Fruit fly (Drosophila melanogaster) whole organism, embryonic: ENCODE measurements around the gene CG46463.

ENCODE experiments used
- Atf6 ChIP-seq: fragments of 200-800 bp; sonication (Bioruptor generic); IDR thresholded peaks from 2 replicates; pipeline ENCODE4 v1.3.6; 2022; ENCODE audit warnings: missing biosample characterization, missing genetic modification characterization
- Bteb2 ChIP-seq: fragments of 200-800 bp; sonication (Bioruptor generic); optimal IDR thresholded peaks from 2 replicates; lab custom pipeline; 2016; ENCODE audit warnings: missing biosample characterization, missing genetic modification characterization
- CG1024 ChIP-seq: fragments of 200-800 bp; sonication (Bioruptor generic); IDR thresholded peaks from 2 replicates; pipeline ENCODE4 v1.3.6; 2022; ENCODE audit warnings: missing biosample characterization, missing genetic modification characterization
- CG10543 ChIP-seq: fragments of 200-800 bp; sonication (Bioruptor generic); optimal IDR thresholded peaks from 3 replicates; lab custom pipeline; 2017; ENCODE audit warnings: missing biosample characterization, mild to moderate bottlenecking, missing genetic modification characterization, moderate library complexity
- CG10565 ChIP-seq: fragments of 200-800 bp; sonication (Bioruptor generic); optimal IDR thresholded peaks from 3 replicates; lab custom pipeline; 2016; ENCODE audit warnings: missing biosample characterization, mild to moderate bottlenecking, missing genetic modification characterization
- CG11504 ChIP-seq: fragments of 200-800 bp; sonication (Bioruptor generic); optimal IDR thresholded peaks from 3 replicates; lab custom pipeline; 2019; ENCODE audit warnings: missing biosample characterization, mild to moderate bottlenecking, missing genetic modification characterization, moderate library complexity
- CG12236 ChIP-seq: fragments of 200-800 bp; sonication (Bioruptor generic); optimal IDR thresholded peaks from 2 replicates; lab custom pipeline; 2016; ENCODE audit warnings: missing biosample characterization, missing genetic modification characterization
- CG1233 ChIP-seq: fragments of 200-800 bp; sonication (Bioruptor generic); optimal IDR thresholded peaks from 4 replicates; lab custom pipeline; 2018; ENCODE audit warnings: missing biosample characterization, mild to moderate bottlenecking, missing genetic modification characterization
- CG15073 ChIP-seq: fragments of 200-800 bp; sonication (Bioruptor generic); optimal IDR thresholded peaks from 2 replicates; lab custom pipeline; 2016; ENCODE audit warnings: missing biosample characterization, missing genetic modification characterization
- CG16779 ChIP-seq: fragments of 200-800 bp; sonication (Bioruptor generic); IDR thresholded peaks from 2 replicates; pipeline ENCODE4 v1.3.6; 2022; ENCODE audit warnings: missing biosample characterization, missing genetic modification characterization
- CG17328 ChIP-seq: fragments of 200-800 bp; sonication (Bioruptor generic); IDR thresholded peaks from 2 replicates; pipeline ENCODE4 v1.3.6; 2022; ENCODE audit warnings: missing biosample characterization, missing genetic modification characterization
- CG17361 ChIP-seq: fragments of 200-800 bp; sonication (Bioruptor generic); IDR thresholded peaks from 3 replicates; pipeline ENCODE4 v1.3.6; 2022; ENCODE audit warnings: missing biosample characterization, missing genetic modification characterization
- CG18764 ChIP-seq: fragments of 200-800 bp; sonication (Bioruptor generic); optimal IDR thresholded peaks from 3 replicates; lab custom pipeline; 2016; ENCODE audit warnings: missing biosample characterization, missing genetic modification characterization
- CG3163 ChIP-seq: fragments of 200-800 bp; sonication (Bioruptor generic); optimal IDR thresholded peaks from 3 replicates; lab custom pipeline; 2016; ENCODE audit warnings: missing biosample characterization, missing genetic modification characterization
- CG4424 ChIP-seq: fragments of 200-800 bp; sonication (Bioruptor generic); optimal IDR thresholded peaks from 3 replicates; lab custom pipeline; 2016; ENCODE audit warnings: missing biosample characterization, missing genetic modification characterization
- CG4730 ChIP-seq: fragments of 200-800 bp; sonication (Bioruptor generic); IDR thresholded peaks from 2 replicates; pipeline ENCODE4 v1.3.6; 2022; ENCODE audit warnings: missing biosample characterization, missing genetic modification characterization
- CG4854 ChIP-seq: fragments of 200-800 bp; sonication (Bioruptor generic); optimal IDR thresholded peaks from 2 replicates; lab custom pipeline; 2016; ENCODE audit warnings: missing biosample characterization, missing genetic modification characterization, inconsistent platforms
- CG6854 ChIP-seq: fragments of 200-800 bp; sonication (Bioruptor generic); optimal IDR thresholded peaks from 3 replicates; lab custom pipeline; 2017; ENCODE audit warnings: missing biosample characterization, mild to moderate bottlenecking, missing genetic modification characterization
- CG7271 ChIP-seq: fragments of 200-800 bp; sonication (Bioruptor generic); optimal IDR thresholded peaks from 2 replicates; lab custom pipeline; 2018; ENCODE audit warnings: missing biosample characterization, mild to moderate bottlenecking, missing genetic modification characterization, moderate library complexity
- CG7372 ChIP-seq: fragments of 200-800 bp; sonication (Bioruptor generic); IDR thresholded peaks from 2 replicates; pipeline ENCODE4 v1.3.6; 2022; ENCODE audit warnings: missing biosample characterization, missing genetic modification characterization
- CG7963 ChIP-seq: fragments of 200-800 bp; sonication (Bioruptor generic); IDR thresholded peaks from 3 replicates; pipeline ENCODE4 v1.3.6; 2022; ENCODE audit warnings: missing biosample characterization, missing genetic modification characterization; ENCODE audit not compliant: partially characterized antibody
- CG8478 ChIP-seq: fragments of >200 bp; optimal IDR thresholded peaks from 2 replicates; lab custom pipeline; 2018
- CG8944 ChIP-seq: fragments of 200-800 bp; sonication (Bioruptor generic); optimal IDR thresholded peaks from 3 replicates; lab custom pipeline; 2016; ENCODE audit warnings: missing biosample characterization, missing genetic modification characterization
- Dad ChIP-seq: fragments of 200-800 bp; sonication (Bioruptor generic); optimal IDR thresholded peaks from 3 replicates; lab custom pipeline; 2016; ENCODE audit warnings: missing biosample characterization, missing genetic modification characterization
- Doc3 ChIP-seq: fragments of 200-800 bp; sonication (Bioruptor generic); IDR thresholded peaks from 3 replicates; pipeline ENCODE4 v1.3.6; 2022; ENCODE audit warnings: missing biosample characterization, missing genetic modification characterization; ENCODE audit not compliant: partially characterized antibody
- H15 ChIP-seq: fragments of 200-800 bp; sonication (Bioruptor generic); IDR thresholded peaks from 3 replicates; pipeline ENCODE4 v1.3.6; 2022; ENCODE audit warnings: missing biosample characterization, missing genetic modification characterization
- Hand ChIP-seq: fragments of 200-800 bp; sonication (Bioruptor generic); optimal IDR thresholded peaks from 2 replicates; lab custom pipeline; 2017; ENCODE audit warnings: mild to moderate bottlenecking, missing biosample characterization, missing genetic modification reagents, missing genetic modification characterization
- Hr51 ChIP-seq, 2 experiments: fragments of 200-800 bp; sonication (Bioruptor generic); optimal IDR thresholded peaks; 2 replicates in 1 of 2; 3 replicates in 1 of 2; lab custom pipeline; 2016 to 2018; ENCODE audit warnings: missing biosample characterization in 2 of 2, missing genetic modification characterization in 2 of 2, mild to moderate bottlenecking in 1 of 2, moderate library complexity in 1 of 2
- Lpt ChIP-seq: fragments of >200 bp; optimal IDR thresholded peaks from 2 replicates; lab custom pipeline; 2018; ENCODE audit warnings: missing biosample characterization, missing genetic modification characterization
- NC2α ChIP-seq: fragments of 200-800 bp; sonication (Bioruptor generic); optimal IDR thresholded peaks from 2 replicates; lab custom pipeline; 2016; ENCODE audit warnings: missing biosample characterization, missing genetic modification characterization
- Stat92E ChIP-seq, 3 experiments: fragments of >200 bp in 2 of 3; fragments of 200-800 bp in 1 of 3; sonication (Bioruptor generic) in 1 of 3; optimal IDR thresholded peaks; 2 replicates each; lab custom pipeline; 2017 to 2019; ENCODE audit warnings: missing biosample characterization in 3 of 3, missing genetic modification characterization in 3 of 3, mild to moderate bottlenecking in 1 of 3, moderate library complexity in 1 of 3
- Taf1 ChIP-seq: fragments of 200-800 bp; sonication (Bioruptor generic); IDR thresholded peaks from 2 replicates; pipeline ENCODE4 v1.3.6; 2022; ENCODE audit warnings: missing biosample characterization, missing genetic modification characterization
- ap ChIP-seq: fragments of 200-800 bp; sonication (Bioruptor generic); IDR thresholded peaks from 2 replicates; pipeline ENCODE4 v1.3.6; 2022; ENCODE audit warnings: missing biosample characterization, missing genetic modification characterization
- bbx ChIP-seq: fragments of 200-800 bp; sonication (Bioruptor generic); IDR thresholded peaks from 2 replicates; pipeline ENCODE4 v1.3.6; 2022; ENCODE audit warnings: missing biosample characterization, missing genetic modification characterization; ENCODE audit not compliant: partially characterized antibody
- cato ChIP-seq: fragments of 200-800 bp; sonication (Bioruptor generic); optimal IDR thresholded peaks from 2 replicates; lab custom pipeline; 2016; ENCODE audit warnings: missing biosample characterization, missing genetic modification characterization, borderline replicate concordance
- chm ChIP-seq: fragments of 200-800 bp; sonication (Bioruptor generic); IDR thresholded peaks from 2 replicates; pipeline ENCODE4 v1.3.6; 2022; ENCODE audit warnings: missing biosample characterization, missing genetic modification characterization
- cwo ChIP-seq: fragments of 200-800 bp; sonication (Bioruptor generic); optimal IDR thresholded peaks from 3 replicates; lab custom pipeline; 2017; ENCODE audit warnings: missing biosample characterization, missing genetic modification characterization, mild to moderate bottlenecking, moderate library complexity, missing genetic modification reagents
- dan ChIP-seq: fragments of 200-800 bp; sonication (Bioruptor generic); IDR thresholded peaks from 2 replicates; pipeline ENCODE4 v1.3.6; 2022; ENCODE audit warnings: missing biosample characterization, missing genetic modification characterization
- ftz-f1 ChIP-seq: fragments of 200-800 bp; sonication (Bioruptor generic); optimal IDR thresholded peaks from 2 replicates; lab custom pipeline; 2016; ENCODE audit warnings: missing biosample characterization, missing genetic modification characterization
- gem ChIP-seq: fragments of 200-800 bp; sonication (Bioruptor generic); optimal IDR thresholded peaks from 2 replicates; lab custom pipeline; 2019; ENCODE audit warnings: missing biosample characterization, mild to moderate bottlenecking, missing genetic modification characterization, moderate library complexity
- grau ChIP-seq: fragments of 200-800 bp; optimal IDR thresholded peaks from 3 replicates; lab custom pipeline; 2019; ENCODE audit warnings: missing biosample characterization, mild to moderate bottlenecking, missing genetic modification characterization, moderate library complexity
- ham ChIP-seq: fragments of 200-800 bp; sonication (Bioruptor generic); IDR thresholded peaks from 2 replicates; pipeline ENCODE4 v1.3.6; 2022; ENCODE audit warnings: missing biosample characterization, missing genetic modification characterization
- her ChIP-seq: fragments of 200-800 bp; sonication (Bioruptor generic); optimal IDR thresholded peaks from 2 replicates; lab custom pipeline; 2016; ENCODE audit warnings: missing biosample characterization, missing genetic modification characterization
- hkb ChIP-seq, 2 experiments: fragments of 200-800 bp in 1 of 2; fragments of >200 bp in 1 of 2; sonication (Bioruptor generic) in 1 of 2; IDR thresholded peaks in 1 of 2; optimal IDR thresholded peaks in 1 of 2; 2 replicates each; pipeline versions ENCODE4 v1.3.6 to Lab custom; 2017 to 2022; ENCODE audit warnings: missing biosample characterization in 1 of 2, missing genetic modification characterization in 1 of 2
- inv ChIP-seq: fragments of 200-800 bp; sonication (Bioruptor generic); IDR thresholded peaks from 2 replicates; pipeline ENCODE4 v1.3.6; 2022; ENCODE audit warnings: missing biosample characterization, missing genetic modification characterization; ENCODE audit not compliant: partially characterized antibody
- kah ChIP-seq: fragments of 200-800 bp; sonication (Bioruptor generic); optimal IDR thresholded peaks from 2 replicates; lab custom pipeline; 2018; ENCODE audit warnings: missing biosample characterization, mild to moderate bottlenecking, missing genetic modification characterization
- otp ChIP-seq: fragments of 200-800 bp; sonication (Bioruptor generic); IDR thresholded peaks from 3 replicates; pipeline ENCODE4, ENCODE4 v1.3.6; 2022; ENCODE audit warnings: missing biosample characterization, missing genetic modification characterization
- sim ChIP-seq: fragments of 200-800 bp; sonication (Bioruptor generic); IDR thresholded peaks from 2 replicates; pipeline ENCODE4 v1.3.6; 2022; ENCODE audit warnings: missing biosample characterization, missing genetic modification characterization
- tll ChIP-seq, 2 experiments: fragments of 200-800 bp in 1 of 2; fragments of >200 bp in 1 of 2; sonication (Bioruptor generic) in 1 of 2; optimal IDR thresholded peaks; 2 replicates each; lab custom pipeline; 2017 to 2019; ENCODE audit warnings: missing biosample characterization in 2 of 2, missing genetic modification characterization in 2 of 2, mild to moderate bottlenecking in 1 of 2, moderate library complexity in 1 of 2
- toy ChIP-seq: fragments of 200-800 bp; sonication (Bioruptor generic); IDR thresholded peaks from 2 replicates; pipeline ENCODE4 v1.3.6; 2022; ENCODE audit warnings: missing biosample characterization, missing genetic modification characterization

The CG46463 gene

dm6 chr3L:3438473-3438872, 22.6 kb upstream of the CG46463 start (continued):
- TF ChIP-seq CG12236 = no peak
- peak; percentile 29 for TF ChIP-seq kah (GFP tag; lab: Kevin White, UChicago)
- TF ChIP-seq Atf6 (GFP tag; lab: Robert Waterston, UW) = peak; percentile 27; the same call in 1 of the 2 replicates
- TF ChIP-seq gem (tag; lab: Kevin White, UChicago) = peak; percentile 90
- no peak for TF ChIP-seq inv (GFP tag; lab: Robert Waterston, UW)
- no peak for TF ChIP-seq Stat92E (GFP tag; optimal IDR thresholded peaks at IDR 0.05; lab: Kevin White, UChicago)
- TF ChIP-seq Doc3 (GFP tag; lab: Robert Waterston, UW) = no peak
- TF ChIP-seq cwo (GFP tag; lab: Kevin White, UChicago) = peak; percentile 49
- 0 out of 2 replicates have a peak, but pooled peaks have one; percentile 14 for TF ChIP-seq ap
- TF ChIP-seq Bteb2 (GFP tag; lab: Kevin White, UChicago) = no peak
- TF ChIP-seq CG1024 (GFP tag; lab: Robert Waterston, UW) = 0 out of 2 replicates have a peak, but pooled peaks have one; percentile 51
- TF ChIP-seq her (GFP tag; lab: Kevin White, UChicago) = no peak
- TF ChIP-seq CG3163 (GFP tag; lab: Kevin White, UChicago) = no peak
- TF ChIP-seq toy (GFP tag; lab: Robert Waterston, UW) = no peak
- peak; percentile 74 for TF ChIP-seq CG4424 (GFP tag; lab: Kevin White, UChicago)
- TF ChIP-seq sim = peak; percentile 35; the same call in 1 of the 2 replicates
- no peak for TF ChIP-seq ftz-f1 (GFP tag; lab: Kevin White, UChicago)
- TF ChIP-seq Lpt (GFP tag; lab: Kevin White, UChicago) = no peak
- no peak for TF ChIP-seq Dad (GFP tag; lab: Kevin White, UChicago)
- TF ChIP-seq grau = peak; percentile 75
- TF ChIP-seq Hr51 (GFP tag; optimal IDR thresholded peaks at IDR 0.05; lab: Kevin White, UChicago) = peak; percentile 48 to 77
- TF ChIP-seq CG6854 (GFP tag; lab: Kevin White, UChicago) = no peak
- no peak for TF ChIP-seq Hand (GFP tag; lab: Kevin White, UChicago)
- TF ChIP-seq CG16779 = no peak
- no peak for TF ChIP-seq cato
- no peak for TF ChIP-seq CG7372 (GFP tag; lab: Robert Waterston, UW)
- no peak for TF ChIP-seq Taf1
- TF ChIP-seq CG4730 (GFP tag; lab: Robert Waterston, UW) = peak; percentile 37; the same call in 1 of the 2 replicates
- no peak for TF ChIP-seq CG7963
- TF ChIP-seq CG8944 (GFP tag; lab: Kevin White, UChicago) = peak; percentile 38
- no peak for TF ChIP-seq dan (GFP tag; lab: Robert Waterston, UW)
- TF ChIP-seq bbx = no peak
- TF ChIP-seq CG17328 = peak; percentile 80
- TF ChIP-seq CG11504 (tag; lab: Kevin White, UChicago) = peak; percentile 81
- TF ChIP-seq CG15073 (GFP tag; lab: Kevin White, UChicago) = no peak
- TF ChIP-seq CG17361 (GFP tag; lab: Robert Waterston, UW) = peak; percentile 83
- TF ChIP-seq chm (GFP tag; lab: Robert Waterston, UW) = peak; percentile 48; the same call in 1 of the 2 replicates
- no peak for TF ChIP-seq ham (GFP tag; lab: Robert Waterston, UW)
- TF ChIP-seq hkb (optimal IDR thresholded peaks at IDR 0.05; lab: Kevin White, UChicago) = no peak
- TF ChIP-seq hkb (GFP tag; IDR thresholded peaks at IDR 0.05; lab: Robert Waterston, UW) = peak; percentile 67
- TF ChIP-seq CG4854 (GFP tag; lab: Kevin White, UChicago) = peak; percentile 41
- TF ChIP-seq otp (GFP tag; lab: Robert Waterston, UW) = 0 out of 3 replicates have a peak, but pooled peaks have one; percentile 35
- TF ChIP-seq H15 = 0 out of 3 replicates have a peak, but pooled peaks have one; percentile 36
- no peak for TF ChIP-seq NC2α
- TF ChIP-seq CG10565 = no peak
- TF ChIP-seq CG10543 (GFP tag; lab: Kevin White, UChicago) = no peak
- peak; percentile 40 for TF ChIP-seq CG1233 (GFP tag; lab: Kevin White, UChicago)
- TF ChIP-seq CG8478 (lab: Kevin White, UChicago) = no peak
- TF ChIP-seq tll (GFP tag; optimal IDR thresholded peaks at IDR 0.05; lab: Kevin White, UChicago) = no peak
- TF ChIP-seq CG18764 (GFP tag; lab: Kevin White, UChicago) = peak; percentile 52
- TF ChIP-seq CG7271 = peak; percentile 77
